Fruit fly (Drosophila melanogaster) whole organism, embryonic: ENCODE data around the gene CG16985.

ENCODE experiments used
- B-H2 ChIP-seq: fragments of 200-800 bp; sonication (Bioruptor generic); optimal IDR thresholded peaks from 2 replicates; lab custom pipeline; 2018; ENCODE audit warnings: missing biosample characterization, mild to moderate bottlenecking, missing genetic modification characterization
- CG10366 ChIP-seq: fragments of 200-800 bp; sonication (Bioruptor generic); IDR thresholded peaks from 2 replicates; pipeline ENCODE4 v1.3.6; 2022; ENCODE audit warnings: missing biosample characterization, missing genetic modification characterization
- CG11696 ChIP-seq: fragments of 200-800 bp; sonication (Bioruptor generic); IDR thresholded peaks from 2 replicates; pipeline ENCODE4 v1.3.6; 2022; ENCODE audit warnings: missing biosample characterization, missing genetic modification characterization
- CG13287 ChIP-seq: fragments of 200-800 bp; sonication (Bioruptor generic); IDR thresholded peaks from 2 replicates; pipeline ENCODE4 v1.3.6; 2022; ENCODE audit warnings: missing biosample characterization, missing genetic modification characterization; ENCODE audit not compliant: partially characterized antibody
- CG14965 ChIP-seq: fragments of 200-800 bp; sonication (Bioruptor generic); optimal IDR thresholded peaks from 2 replicates; lab custom pipeline; 2016; ENCODE audit warnings: missing biosample characterization, missing genetic modification characterization, borderline replicate concordance
- CG16863 ChIP-seq: fragments of 200-800 bp; sonication (Bioruptor generic); optimal IDR thresholded peaks from 3 replicates; lab custom pipeline; 2016; ENCODE audit warnings: missing biosample characterization, missing genetic modification characterization
- CG17359 ChIP-seq: fragments of 200-800 bp; sonication (Bioruptor generic); optimal IDR thresholded peaks from 3 replicates; lab custom pipeline; 2018; ENCODE audit warnings: missing biosample characterization, mild to moderate bottlenecking, missing genetic modification characterization, moderate library complexity
- CG17568 ChIP-seq: fragments of 200-800 bp; sonication (Bioruptor generic); optimal IDR thresholded peaks from 2 replicates; lab custom pipeline; 2018; ENCODE audit warnings: missing biosample characterization, mild to moderate bottlenecking, missing genetic modification characterization, moderate library complexity
- CG17829 ChIP-seq: fragments of 200-800 bp; optimal IDR thresholded peaks from 2 replicates; lab custom pipeline; 2019; ENCODE audit warnings: missing biosample characterization, mild to moderate bottlenecking, missing genetic modification characterization, moderate library complexity
- CG2875 ChIP-seq: fragments of 200-800 bp; sonication (Bioruptor generic); optimal IDR thresholded peaks from 2 replicates; lab custom pipeline; 2017; ENCODE audit warnings: missing biosample characterization, mild to moderate bottlenecking, missing genetic modification characterization, missing genetic modification reagents
- CG31441 ChIP-seq: fragments of 200-800 bp; sonication (Bioruptor generic); IDR thresholded peaks from 2 replicates; pipeline ENCODE4 v1.3.6; 2022; ENCODE audit warnings: missing biosample characterization, missing genetic modification characterization
- CG3163 ChIP-seq: fragments of 200-800 bp; sonication (Bioruptor generic); optimal IDR thresholded peaks from 3 replicates; lab custom pipeline; 2016; ENCODE audit warnings: missing biosample characterization, missing genetic modification characterization
- CG32532 ChIP-seq: fragments of 200-800 bp; sonication (Bioruptor generic); IDR thresholded peaks from 2 replicates; pipeline ENCODE4 v1.3.6; 2022; ENCODE audit warnings: missing biosample characterization, missing genetic modification characterization
- CG32772 ChIP-seq: fragments of 200-800 bp; sonication (Bioruptor generic); IDR thresholded peaks from 2 replicates; pipeline ENCODE4 v1.3.6; 2022; ENCODE audit warnings: missing biosample characterization, missing genetic modification characterization
- CG6175 ChIP-seq: fragments of 200-800 bp; sonication (Bioruptor generic); IDR thresholded peaks from 3 replicates; pipeline ENCODE4 v1.3.6; 2022; ENCODE audit warnings: missing biosample characterization, missing genetic modification characterization
- CG6813 ChIP-seq: fragments of 200-800 bp; sonication (Bioruptor generic); optimal IDR thresholded peaks from 2 replicates; lab custom pipeline; 2017; ENCODE audit warnings: missing biosample characterization, missing genetic modification characterization, mild to moderate bottlenecking, moderate library complexity, missing genetic modification reagents
- CG7987 ChIP-seq: fragments of 200-800 bp; sonication (Bioruptor generic); optimal IDR thresholded peaks from 2 replicates; lab custom pipeline; 2018; ENCODE audit warnings: missing biosample characterization, mild to moderate bottlenecking, missing genetic modification characterization, moderate library complexity
- CG8359 ChIP-seq: fragments of 200-800 bp; sonication (Bioruptor generic); optimal IDR thresholded peaks from 2 replicates; lab custom pipeline; 2017; ENCODE audit warnings: missing biosample characterization, mild to moderate bottlenecking, missing genetic modification characterization, borderline replicate concordance
- CTCF ChIP-seq: fragments of 200-800 bp; sonication (Bioruptor generic); optimal IDR thresholded peaks from 2 replicates; lab custom pipeline; 2017; ENCODE audit warnings: missing biosample characterization, mild to moderate bottlenecking, missing genetic modification characterization, moderate library complexity
- Camta ChIP-seq: fragments of 200-800 bp; sonication (Bioruptor generic); optimal IDR thresholded peaks from 2 replicates; lab custom pipeline; 2016; ENCODE audit warnings: missing biosample characterization, missing genetic modification characterization
- CrebB ChIP-seq: fragments of 200-800 bp; sonication (Bioruptor generic); optimal IDR thresholded peaks from 3 replicates; lab custom pipeline; 2018; ENCODE audit warnings: missing biosample characterization, mild to moderate bottlenecking, missing genetic modification characterization
- Fer1 ChIP-seq: fragments of 200-800 bp; sonication (Bioruptor generic); optimal IDR thresholded peaks from 2 replicates; lab custom pipeline; 2017; ENCODE audit warnings: missing biosample characterization, mild to moderate bottlenecking, missing genetic modification characterization
- HLHmδ ChIP-seq: fragments of 200-800 bp; sonication (Bioruptor generic); optimal IDR thresholded peaks from 2 replicates; lab custom pipeline; 2018; ENCODE audit warnings: missing biosample characterization, mild to moderate bottlenecking, missing genetic modification characterization, moderate library complexity
- Hmr ChIP-seq: fragments of 200-800 bp; sonication (Bioruptor generic); optimal IDR thresholded peaks from 3 replicates; lab custom pipeline; 2017; ENCODE audit warnings: mild to moderate bottlenecking, missing biosample characterization, missing genetic modification reagents, missing genetic modification characterization
- Optix ChIP-seq: fragments of 200-800 bp; sonication (Bioruptor generic); IDR thresholded peaks from 3 replicates; pipeline ENCODE4 v1.3.6; 2022; ENCODE audit warnings: missing biosample characterization, missing genetic modification characterization
- ac ChIP-seq: fragments of 200-800 bp; sonication (Bioruptor generic); optimal IDR thresholded peaks from 3 replicates; lab custom pipeline; 2017; ENCODE audit warnings: missing biosample characterization, mild to moderate bottlenecking, missing genetic modification characterization
- ap ChIP-seq: fragments of 200-800 bp; sonication (Bioruptor generic); IDR thresholded peaks from 2 replicates; pipeline ENCODE4 v1.3.6; 2022; ENCODE audit warnings: missing biosample characterization, missing genetic modification characterization
- ase ChIP-seq: fragments of 200-800 bp; sonication (Bioruptor generic); IDR thresholded peaks from 3 replicates; pipeline ENCODE4 v1.3.6; 2022; ENCODE audit warnings: missing biosample characterization, missing genetic modification characterization
- bowl ChIP-seq: fragments of 200-800 bp; sonication (Bioruptor generic); IDR thresholded peaks from 2 replicates; pipeline ENCODE4 v1.3.6; 2022; ENCODE audit warnings: missing biosample characterization, missing genetic modification characterization
- br ChIP-seq: fragments of >200 bp; optimal IDR thresholded peaks from 2 replicates; lab custom pipeline; 2017
- bsh ChIP-seq, 2 experiments: fragments of 200-800 bp; sonication (Bioruptor generic); optimal IDR thresholded peaks; 2 replicates each; lab custom pipeline; 2017 to 2018; ENCODE audit warnings: mild to moderate bottlenecking in 2 of 2, missing biosample characterization in 2 of 2, missing genetic modification characterization in 2 of 2, moderate library complexity in 1 of 2
- dysf ChIP-seq: fragments of 200-800 bp; sonication (Bioruptor generic); IDR thresholded peaks from 3 replicates; pipeline ENCODE4 v1.3.6; 2022; ENCODE audit warnings: missing biosample characterization, missing genetic modification characterization
- eyg ChIP-seq: fragments of 200-800 bp; sonication (Bioruptor generic); optimal IDR thresholded peaks from 3 replicates; lab custom pipeline; 2016; ENCODE audit warnings: missing biosample characterization, missing genetic modification characterization
- gcm ChIP-seq: fragments of 200-800 bp; sonication (Bioruptor generic); optimal IDR thresholded peaks from 2 replicates; lab custom pipeline; 2019; ENCODE audit warnings: missing biosample characterization, mild to moderate bottlenecking, missing genetic modification characterization, moderate library complexity
- gt ChIP-seq: fragments of 200-800 bp; sonication (Bioruptor generic); IDR thresholded peaks from 2 replicates; pipeline ENCODE4 v1.3.6; 2022; ENCODE audit warnings: missing biosample characterization, missing genetic modification characterization
- jing ChIP-seq: fragments of 200-800 bp; sonication (Bioruptor generic); optimal IDR thresholded peaks from 2 replicates; lab custom pipeline; 2018; ENCODE audit warnings: missing biosample characterization, mild to moderate bottlenecking, missing genetic modification characterization
- lilli ChIP-seq: fragments of 200-800 bp; sonication (Bioruptor generic); optimal IDR thresholded peaks from 3 replicates; lab custom pipeline; 2016; ENCODE audit warnings: missing biosample characterization, missing genetic modification characterization
- lmd ChIP-seq: fragments of 200-800 bp; sonication (Bioruptor generic); IDR thresholded peaks from 2 replicates; pipeline ENCODE4 v1.3.6; 2022; ENCODE audit warnings: missing biosample characterization, missing genetic modification characterization
- lola ChIP-seq, 3 experiments: fragments of >200 bp in 2 of 3; fragments of 200-800 bp in 1 of 3; sonication (Bioruptor generic) in 1 of 3; optimal IDR thresholded peaks; 2 replicates each; lab custom pipeline; 2017 to 2019; ENCODE audit warnings: missing biosample characterization in 3 of 3, missing genetic modification characterization in 3 of 3, mild to moderate bottlenecking in 1 of 3, moderate library complexity in 1 of 3
- lov ChIP-seq, 2 experiments: fragments of 200-800 bp in 1 of 2; fragments of >200 bp in 1 of 2; sonication (Bioruptor generic) in 1 of 2; IDR thresholded peaks in 1 of 2; optimal IDR thresholded peaks in 1 of 2; 2 replicates in 1 of 2; 3 replicates in 1 of 2; pipeline versions ENCODE4 v1.3.6 to Lab custom; 2017 to 2022; ENCODE audit warnings: missing biosample characterization in 1 of 2, missing genetic modification characterization in 1 of 2
- luna ChIP-seq: fragments of 200-800 bp; sonication (Bioruptor generic); optimal IDR thresholded peaks from 2 replicates; lab custom pipeline; 2016; ENCODE audit warnings: missing biosample characterization, missing genetic modification characterization
- sens ChIP-seq: fragments of 200-800 bp; sonication (Bioruptor generic); peaks from one replicate; lab custom pipeline; 2016; ENCODE audit warnings: missing biosample characterization, missing genetic modification characterization
- seq ChIP-seq: fragments of 200-800 bp; sonication (Bioruptor generic); IDR thresholded peaks from 2 replicates; pipeline ENCODE4 v1.3.6; 2022; ENCODE audit warnings: missing biosample characterization, missing genetic modification characterization
- shn ChIP-seq: fragments of 200-800 bp; sonication (Bioruptor generic); optimal IDR thresholded peaks from 3 replicates; lab custom pipeline; 2016; ENCODE audit warnings: missing biosample characterization, missing genetic modification characterization
- slou ChIP-seq: fragments of 200-800 bp; sonication (Bioruptor generic); optimal IDR thresholded peaks from 3 replicates; lab custom pipeline; 2016; ENCODE audit warnings: missing biosample characterization, missing genetic modification characterization
- sob ChIP-seq: fragments of 200-800 bp; sonication (Bioruptor generic); IDR thresholded peaks from 2 replicates; pipeline ENCODE4 v1.3.6; 2022; ENCODE audit warnings: missing biosample characterization, missing genetic modification characterization
- tna ChIP-seq: fragments of 200-800 bp; sonication (Bioruptor generic); IDR thresholded peaks from 2 replicates; pipeline ENCODE4 v1.3.6; 2022; ENCODE audit warnings: missing biosample characterization, missing genetic modification characterization; ENCODE audit not compliant: partially characterized antibody
- tup ChIP-seq: fragments of 200-800 bp; sonication (Bioruptor generic); optimal IDR thresholded peaks from 2 replicates; lab custom pipeline; 2016; ENCODE audit warnings: missing biosample characterization, mild to moderate bottlenecking, missing genetic modification characterization, moderate library complexity
- unpg ChIP-seq: fragments of 200-800 bp; sonication (Bioruptor generic); optimal IDR thresholded peaks from 3 replicates; lab custom pipeline; 2018; ENCODE audit warnings: missing biosample characterization, mild to moderate bottlenecking, missing genetic modification characterization, moderate library complexity

Gene CG16985

dm6 chr3L:2589911-2590763 lies 9.0 kb upstream of the CG16985 start (continued):
- TF ChIP-seq ap (GFP tag; lab: Robert Waterston, UW) (no peak), eyg (no peak), CG32532 (peak; percentile 27; the same call in 1 of the 2 replicates), br (lab: Kevin White, UChicago) (no peak), CG17568 (GFP tag; lab: Kevin White, UChicago) (peak; percentile 40), HLHmδ (GFP tag; lab: Kevin White, UChicago) (no peak), sens (GFP tag; lab: Kevin White, UChicago) (peak; percentile 44), CG17829 (tag; lab: Kevin White, UChicago) (no peak), CG17359 (tag; lab: Kevin White, UChicago) (peak; percentile 80), CG10366 (GFP tag; lab: Robert Waterston, UW) (peak; percentile 72), bsh (GFP tag; optimal IDR thresholded peaks at IDR 0.05; lab: Kevin White, UChicago) (peak in 1 of 2 experiments; percentile 74), gcm (GFP tag; lab: Kevin White, UChicago) (peak; percentile 71), luna (GFP tag; lab: Kevin White, UChicago) (no peak), CG6175 (GFP tag; lab: Robert Waterston, UW) (no peak), slou (GFP tag; lab: Kevin White, UChicago) (peak; percentile 53), gt (no peak), dysf (GFP tag; lab: Robert Waterston, UW) (peak; percentile 55; the same call in 1 of the 3 replicates), CG6813 (peak; percentile 54), seq (peak; percentile 55), tup (GFP tag; lab: Kevin White, UChicago) (peak; percentile 23), CG11696 (no peak), CrebB (tag; lab: Kevin White, UChicago) (peak; percentile 45), B-H2 (GFP tag; lab: Kevin White, UChicago) (peak; percentile 69), lilli (peak; percentile 47), ase (no peak), Camta (GFP tag; lab: Kevin White, UChicago) (no peak), ac (GFP tag; lab: Kevin White, UChicago) (no peak), sob (GFP tag; lab: Robert Waterston, UW) (peak; percentile 64), Optix (GFP tag; lab: Robert Waterston, UW) (no peak), Hmr (GFP tag; lab: Kevin White, UChicago) (peak; percentile 83), CG31441 (GFP tag; lab: Robert Waterston, UW) (peak; percentile 69), CG13287 (GFP tag; lab: Robert Waterston, UW) (peak; percentile 70), CG8359 (GFP tag; lab: Kevin White, UChicago) (peak; percentile 22), CG7987 (no peak), unpg (GFP tag; lab: Kevin White, UChicago) (peak; percentile 79), Fer1 (GFP tag; lab: Kevin White, UChicago) (peak; percentile 77), tna (GFP tag; lab: Robert Waterston, UW) (peak; percentile 46; the same call in 1 of the 2 replicates), lmd (GFP tag; lab: Robert Waterston, UW) (no peak), CTCF (peak; percentile 8), CG2875 (GFP tag; lab: Kevin White, UChicago) (no peak), jing (GFP tag; lab: Kevin White, UChicago) (no peak), lola (GFP tag; optimal IDR thresholded peaks at IDR 0.05; lab: Kevin White, UChicago) (peak in 1 of 3 experiments; percentile 82), CG3163 (GFP tag; lab: Kevin White, UChicago) (no peak), lov (optimal IDR thresholded peaks at IDR 0.05; lab: Kevin White, UChicago) (no peak), lov (GFP tag; IDR thresholded peaks at IDR 0.05; lab: Robert Waterston, UW) (no peak), CG14965 (no peak), CG16863 (GFP tag; lab: Kevin White, UChicago) (no peak), CG32772 (GFP tag; lab: Robert Waterston, UW) (no peak; the same call in 1 of the 2 replicates), bowl (GFP tag; lab: Robert Waterston, UW) (0 out of 2 replicates have a peak, but pooled peaks have one; percentile 8), shn (GFP tag; lab: Kevin White, UChicago) (peak; percentile 14)
